Worm (Caenorhabditis elegans) whole organism, mixed stage, embryonic: ENCODE measurements around the gene idpa-2.

ENCODE experiments used
- mab-5 ChIP-seq: fragments of 150-350 bp; optimal IDR thresholded peaks from 2 replicates; lab custom pipeline; 2014; ENCODE audit warnings: missing biosample characterization, missing genetic modification characterization
- tbx-8 ChIP-seq: fragments of 200-800 bp; sonication (Bioruptor generic); optimal IDR thresholded peaks from 2 replicates; lab custom pipeline; 2018; ENCODE audit warnings: mild to moderate bottlenecking, missing genetic modification characterization, moderate library complexity, missing compliant biosample characterization

- TF ChIP-seq tbx-8 (GFP tag; lab: Kevin White, UChicago) (no peak), mab-5 (tag; lab: Kevin White, UChicago) (no peak)
Measured at ce11 chrII:8825769-8826168, 33.2 kb upstream of the idpa-2 start, which contains the start of gene nas-25.
